Fruit fly (Drosophila melanogaster): ENCODE results near the gene mip130.

mip130 gene

dm6 chrX:1951391-1952066 lies 43.5 kb downstream of the mip130 start (continued):
- TF ChIP-seq bsh (GFP tag; optimal IDR thresholded peaks at IDR 0.05) (peak; percentile 98 to 99), Meics (GFP tag; optimal IDR thresholded peaks at IDR 0.05) (peak; percentile 95), Dref (GFP tag; IDR thresholded peaks at IDR 0.05) (no peak), ranshi (GFP tag; IDR thresholded peaks at IDR 0.05) (peak; percentile 94), CG17829 (tag; optimal IDR thresholded peaks at IDR 0.05) (peak; percentile 96), PHDP (tag; optimal IDR thresholded peaks at IDR 0.05) (peak; percentile 97), ci (GFP tag; IDR thresholded peaks at IDR 0.05) (peak; percentile 98), CG6765 (GFP tag; optimal IDR thresholded peaks at IDR 0.05) (peak; percentile 90), Xbp1 (GFP tag; optimal IDR thresholded peaks at IDR 0.05) (peak; percentile 93), Hmr (GFP tag; optimal IDR thresholded peaks at IDR 0.05) (peak; percentile 97), dm (GFP tag; optimal IDR thresholded peaks at IDR 0.05) (peak; percentile 88), dysf (GFP tag; IDR thresholded peaks at IDR 0.05) (peak; percentile 93), az2 (GFP tag; optimal IDR thresholded peaks at IDR 0.05) (peak; percentile 96), abd-A (tag; optimal IDR thresholded peaks at IDR 0.05) (peak; percentile 71), ro (GFP tag; IDR thresholded peaks at IDR 0.05) (peak; percentile 72), NFAT (GFP tag; IDR thresholded peaks at IDR 0.05) (peak; percentile 76), crol (GFP tag; IDR thresholded peaks at IDR 0.05) (peak; percentile 68), Chrac-16 (GFP tag; optimal IDR thresholded peaks at IDR 0.05) (peak; percentile 95), Sox100B (GFP tag; optimal IDR thresholded peaks at IDR 0.05) (peak; percentile 90), CG18764 (GFP tag; optimal IDR thresholded peaks at IDR 0.05) (peak; percentile 95), CG8281 (tag; optimal IDR thresholded peaks at IDR 0.05) (peak; percentile 85), kay (GFP tag; optimal IDR thresholded peaks at IDR 0.05) (peak; percentile 78), Fer2 (tag; optimal IDR thresholded peaks at IDR 0.05) (peak; percentile 85), CG2129 (GFP tag; IDR thresholded peaks at IDR 0.05; ENCODE audit: partially characterized antibody) (no peak), CG2875 (GFP tag; optimal IDR thresholded peaks at IDR 0.05) (peak; percentile 95), schlank (tag; optimal IDR thresholded peaks at IDR 0.05) (peak; percentile 90), repo (GFP tag; optimal IDR thresholded peaks at IDR 0.05) (peak; percentile 96), mam (GFP tag; optimal IDR thresholded peaks at IDR 0.05) (peak; percentile 95), CG14860 (GFP tag; IDR thresholded peaks at IDR 0.05; ENCODE audit: partially characterized antibody) (no peak), cad (GFP tag; optimal IDR thresholded peaks at IDR 0.05) (no peak), CG7745 (tag; optimal IDR thresholded peaks at IDR 0.05) (peak; percentile 47), pho (GFP tag; optimal IDR thresholded peaks at IDR 0.05) (peak; percentile 93), sens (GFP tag) (peak; percentile 99), Dad (GFP tag; optimal IDR thresholded peaks at IDR 0.05) (peak; percentile 95), fru (optimal IDR thresholded peaks at IDR 0.05) (no peak), CG12071 (GFP tag; optimal IDR thresholded peaks at IDR 0.05) (peak; percentile 98), Eip74EF (GFP tag; optimal IDR thresholded peaks at IDR 0.05) (peak in 1 of 2 experiments; percentile 95), Dbx (GFP tag; IDR thresholded peaks at IDR 0.05) (peak; percentile 92), prd (optimal IDR thresholded peaks at IDR 0.05) (no peak), prd (GFP tag; IDR thresholded peaks at IDR 0.05) (peak; percentile 91), maf-S (GFP tag; optimal IDR thresholded peaks at IDR 0.05) (peak; percentile 94), dati (GFP tag; IDR thresholded peaks at IDR 0.05) (peak; percentile 89), da (GFP tag; optimal IDR thresholded peaks at IDR 0.05) (peak; percentile 85), sisA (GFP tag; IDR thresholded peaks at IDR 0.05) (peak; percentile 90), vvl (GFP tag; IDR thresholded peaks at IDR 0.05) (peak; percentile 97), Fer1 (GFP tag; optimal IDR thresholded peaks at IDR 0.05) (peak; percentile 97), dpn (GFP tag; optimal IDR thresholded peaks at IDR 0.05) (peak; percentile 95 to 98), Dek (tag; optimal IDR thresholded peaks at IDR 0.05) (peak; percentile 93), Hr78 (GFP tag; optimal IDR thresholded peaks at IDR 0.05) (peak in 1 of 2 experiments; percentile 86), slbo (GFP tag; IDR thresholded peaks at IDR 0.05) (peak; percentile 92)
